Worm (Caenorhabditis elegans) whole organism, L3 larva: ENCODE data around the gene let-721.

Source experiments
- ceh-28 ChIP-seq: fragments of 150-350 bp; optimal IDR thresholded peaks from 2 replicates; lab custom pipeline; 2014; ENCODE audit warnings: missing biosample characterization, missing genetic modification reagents, missing genetic modification characterization
- lin-15B ChIP-seq: fragments of 150-350 bp; optimal IDR thresholded peaks from 2 replicates; lab custom pipeline; 2014; ENCODE audit warnings: missing biosample characterization, missing genetic modification characterization

ce11 chrIII:6439854-6440253 is 6.9 kb downstream of the let-721 start:
- TF ChIP-seq ceh-28 (no peak), lin-15B (tag; lab: Kevin White, UChicago) (no peak)
